Worm (Caenorhabditis elegans) whole organism, L1 larva: Measurements from ENCODE around the gene C05G5.5.

Experiments used
- alr-1 ChIP-seq: fragments of 200-800 bp; sonication (Bioruptor generic); optimal IDR thresholded peaks from 2 replicates; lab custom pipeline; 2018; ENCODE audit warnings: borderline replicate concordance, mild to moderate bottlenecking, missing genetic modification characterization, missing compliant biosample characterization
- ceh-82 ChIP-seq, 3 experiments: fragments of 150-350 bp in 1 of 3; sonication (generic microtip) in 2 of 3; optimal IDR thresholded peaks; 2 replicates each; lab custom pipeline; 2014 to 2017; ENCODE audit warnings: missing biosample characterization in 3 of 3, missing genetic modification characterization in 3 of 3
- lin-39 ChIP-seq: fragments of 150-350 bp; optimal IDR thresholded peaks from 2 replicates; lab custom pipeline; 2014; ENCODE audit warnings: missing biosample characterization, missing genetic modification reagents, missing genetic modification characterization
- lsy-2 ChIP-seq, 2 experiments: fragments of 150-350 bp; optimal IDR thresholded peaks; 2 replicates each; lab custom pipeline; 2014; ENCODE audit warnings: missing biosample characterization in 2 of 2, missing genetic modification characterization in 2 of 2
- nhr-19 ChIP-seq: fragments of 200-800 bp; sonication (Bioruptor generic); conservative IDR thresholded peaks from 2 replicates; pipeline ENCODE4 v1.3.6; 2022; ENCODE audit warnings: missing genetic modification characterization, missing compliant biosample characterization
- nhr-237 ChIP-seq: fragments of 150-350 bp; optimal IDR thresholded peaks from 2 replicates; lab custom pipeline; 2014; ENCODE audit warnings: missing biosample characterization, missing genetic modification characterization
- rnt-1 ChIP-seq: sonication (generic microtip); optimal IDR thresholded peaks from 2 replicates; lab custom pipeline; 2016; ENCODE audit warnings: mild to moderate bottlenecking, missing genetic modification characterization, moderate library complexity, missing compliant biosample characterization

- TF ChIP-seq ceh-82 (tag; optimal IDR thresholded peaks at IDR 0.05; lab: Kevin White, UChicago) (no peak), alr-1 (tag; lab: Kevin White, UChicago) (no peak), rnt-1 (tag; lab: Kevin White, UChicago) (no peak), lin-39 (no peak), nhr-237 (tag; lab: Kevin White, UChicago) (no peak), lsy-2 (tag; optimal IDR thresholded peaks at IDR 0.05; lab: Kevin White, UChicago) (no peak), nhr-19 (GFP tag; lab: Robert Waterston, UW) (no peak)
Measured at ce11 chrX:14759549-14759948, 1.4 kb downstream of the C05G5.5 start.
